Worm (Caenorhabditis elegans): ENCODE results near the gene T12B3.3.

The T12B3.3 gene

ce11 chrIV:7414163-7414562 lies 39.2 kb downstream of the T12B3.3 start:
- TF ChIP-seq nhr-11 (tag; optimal IDR thresholded peaks at IDR 0.05), result no peak
- TF ChIP-seq fkh-10 (GFP tag; optimal IDR thresholded peaks at IDR 0.05), result peak; percentile 96
- TF ChIP-seq nhr-23 (tag; optimal IDR thresholded peaks at IDR 0.05), result no peak
- no peak for TF ChIP-seq daf-12 (tag; optimal IDR thresholded peaks at IDR 0.05)
- no peak for TF ChIP-seq lsy-12 (tag; optimal IDR thresholded peaks at IDR 0.05)
- TF ChIP-seq snpc-4 (tag; optimal IDR thresholded peaks at IDR 0.05), result no peak
- TF ChIP-seq unc-62 (GFP tag; optimal IDR thresholded peaks at IDR 0.05), result no peak
- no peak for TF ChIP-seq ceh-9 (tag; optimal IDR thresholded peaks at IDR 0.05)

ce11 chrIV:7418818-7419217 lies 43.9 kb downstream of the T12B3.3 start, which contains the start of gene B0496.6:
Gene B0496.6, plus strand, starts transcription at chrIV:7419118.
- TF ChIP-seq daf-12 (tag; optimal IDR thresholded peaks at IDR 0.05) (no peak), nhr-76 (tag; optimal IDR thresholded peaks at IDR 0.05) (no peak), zag-1 (tag; optimal IDR thresholded peaks at IDR 0.05) (no peak), skn-1 (tag; optimal IDR thresholded peaks at IDR 0.05) (no peak), lin-39 (tag; optimal IDR thresholded peaks at IDR 0.05) (no peak), ZK546.5 (tag; optimal IDR thresholded peaks at IDR 0.05) (no peak), nhr-67 (tag; optimal IDR thresholded peaks at IDR 0.05) (no peak), tbx-2 (tag; optimal IDR thresholded peaks at IDR 0.05) (no peak), sea-2 (GFP tag; optimal IDR thresholded peaks at IDR 0.05) (no peak), nhr-28 (tag; optimal IDR thresholded peaks at IDR 0.05) (no peak), nhr-77 (tag; optimal IDR thresholded peaks at IDR 0.05) (no peak), jun-1 (tag; optimal IDR thresholded peaks at IDR 0.05) (no peak), lsy-12 (tag; optimal IDR thresholded peaks at IDR 0.05) (no peak), nhr-11 (tag; optimal IDR thresholded peaks at IDR 0.05) (no peak), elt-2 (tag; optimal IDR thresholded peaks at IDR 0.05) (no peak), ceh-9 (tag; optimal IDR thresholded peaks at IDR 0.05) (no peak)

ce11 chrIV:7420913-7421312 lies 46.0 kb downstream of the T12B3.3 start, which contains the start of gene srtx-1:
Gene srtx-1, plus strand, starts transcription at chrIV:7421213.
- TF ChIP-seq ztf-4 (tag; optimal IDR thresholded peaks at IDR 0.05) (no peak), zag-1 (tag; optimal IDR thresholded peaks at IDR 0.05) (no peak), ztf-11 (tag; optimal IDR thresholded peaks at IDR 0.05) (no peak), jun-1 (tag; optimal IDR thresholded peaks at IDR 0.05) (no peak), fkh-10 (GFP tag; optimal IDR thresholded peaks at IDR 0.05) (no peak), lin-39 (tag; optimal IDR thresholded peaks at IDR 0.05) (no peak), sea-2 (GFP tag; optimal IDR thresholded peaks at IDR 0.05) (no peak), nhr-67 (tag; optimal IDR thresholded peaks at IDR 0.05) (no peak), R02D3.7 (tag; optimal IDR thresholded peaks at IDR 0.05) (no peak)

- TF ChIP-seq nhr-12 (tag; optimal IDR thresholded peaks at IDR 0.05), result no peak
Observed at ce11 chrIV:7424198-7424597, 49.3 kb downstream of the T12B3.3 start, which contains the start of gene unc-82. Gene unc-82, plus strand, starts transcription at chrIV:7424498.

ce11 chrIV:7426055-7426454 lies 51.1 kb downstream of the T12B3.3 start:
- TF ChIP-seq nhr-237 (tag; optimal IDR thresholded peaks at IDR 0.05) (no peak), nhr-23 (tag; optimal IDR thresholded peaks at IDR 0.05) (no peak), nfya-1 (tag; optimal IDR thresholded peaks at IDR 0.05; ENCODE audit: insufficient read depth) (peak; percentile 7), pha-4 (tag; optimal IDR thresholded peaks at IDR 0.05) (no peak), lin-15B (tag; optimal IDR thresholded peaks at IDR 0.05) (no peak)

All from whole organism, L3 larva.